Worm (Caenorhabditis elegans): ENCODE data around the gene F22B7.3.

F22B7.3 gene

ce11 chrIII:8685590-8686240, 37.0 kb downstream of the F22B7.3 start (continued):
- peak; percentile 29 for TF ChIP-seq T26A5.8 (tag; optimal IDR thresholded peaks at IDR 0.05)
- peak in 1 of 2 experiments; percentile 3 for TF ChIP-seq let-607 (tag; optimal IDR thresholded peaks at IDR 0.05)
- no peak for TF ChIP-seq ztf-25 (GFP tag; IDR thresholded peaks at IDR 0.05)
- TF ChIP-seq attf-6 (GFP tag; IDR thresholded peaks at IDR 0.05): no peak
- TF ChIP-seq nhr-120 (GFP tag; IDR thresholded peaks at IDR 0.05): 0 out of 2 replicates have a peak, but pooled peaks have one; percentile 16
- no peak for TF ChIP-seq nfya-2 (GFP tag; IDR thresholded peaks at IDR 0.05)
- no peak for TF ChIP-seq D2030.7 (GFP tag; IDR thresholded peaks at IDR 0.05)
- TF ChIP-seq F10E7.11 (tag; optimal IDR thresholded peaks at IDR 0.05): peak; percentile 83
- TF ChIP-seq ztf-18 (tag; optimal IDR thresholded peaks at IDR 0.05): no peak
- TF ChIP-seq hsf-1 (GFP tag; IDR thresholded peaks at IDR 0.05): 0 out of 2 replicates have a peak, but pooled peaks have one; percentile 24
- peak; percentile 26; the same call in 1 of the 2 replicates for TF ChIP-seq hmg-1.2 (GFP tag; IDR thresholded peaks at IDR 0.05)
- TF ChIP-seq Y79H2A.3 (GFP tag; conservative IDR thresholded peaks at IDR 0.05): no peak
- peak; percentile 40 for TF ChIP-seq fkh-3 (tag; optimal IDR thresholded peaks at IDR 0.05)
- TF ChIP-seq Y56A3A.18 (GFP tag; IDR thresholded peaks at IDR 0.05): peak; percentile 79
- no peak for TF ChIP-seq lsl-1 (GFP tag; optimal IDR thresholded peaks at IDR 0.05)
- no peak for TF ChIP-seq efl-1 (GFP tag; optimal IDR thresholded peaks at IDR 0.05)
- peak; percentile 63 for TF ChIP-seq madf-6 (GFP tag; IDR thresholded peaks at IDR 0.05)
- no peak for TF ChIP-seq nhr-90 (tag; optimal IDR thresholded peaks at IDR 0.05)
- peak; percentile 56 for TF ChIP-seq nhr-27 (tag; optimal IDR thresholded peaks at IDR 0.05)
- no peak for TF ChIP-seq bed-2 (GFP tag; IDR thresholded peaks at IDR 0.05)
- no peak for TF ChIP-seq bed-1 (GFP tag; IDR thresholded peaks at IDR 0.05)
- TF ChIP-seq Y67H2A.10 (GFP tag; conservative IDR thresholded peaks at IDR 0.05): no peak
- peak; percentile 9 for TF ChIP-seq ceh-79 (tag; optimal IDR thresholded peaks at IDR 0.05)
- TF ChIP-seq chd-7 (tag; optimal IDR thresholded peaks at IDR 0.05): peak; percentile 66
- TF ChIP-seq B0019.2 (GFP tag; conservative IDR thresholded peaks at IDR 0.05): no peak
- no peak for TF ChIP-seq mxl-1 (tag; optimal IDR thresholded peaks at IDR 0.05)
- no peak for TF ChIP-seq ztf-6 (GFP tag; IDR thresholded peaks at IDR 0.05)
- TF ChIP-seq ZK185.1 (tag; optimal IDR thresholded peaks at IDR 0.05; ENCODE audit: poor library complexity, severe bottlenecking): peak; percentile 28
- TF ChIP-seq attf-3 (GFP tag; conservative IDR thresholded peaks at IDR 0.05): no peak
- TF ChIP-seq ets-4 (GFP tag; optimal IDR thresholded peaks at IDR 0.05): no peak
- no peak for TF ChIP-seq sptf-2 (GFP tag; optimal IDR thresholded peaks at IDR 0.05)
- 0 out of 2 replicates have a peak, but pooled peaks have one; percentile 7 for TF ChIP-seq cebp-2 (GFP tag; IDR thresholded peaks at IDR 0.05)
- TF ChIP-seq egl-44 (GFP tag; IDR thresholded peaks at IDR 0.05): peak; percentile 48; the same call in 1 of the 2 replicates
- TF ChIP-seq pbrm-1 (GFP tag; IDR thresholded peaks at IDR 0.05): peak; percentile 60; the same call in 1 of the 2 replicates
- peak; percentile 77 for TF ChIP-seq B0336.3 (GFP tag; IDR thresholded peaks at IDR 0.05)
- TF ChIP-seq zfh-2 (GFP tag; conservative IDR thresholded peaks at IDR 0.05): no peak
- peak; percentile 18 for TF ChIP-seq F52B5.7 (tag; optimal IDR thresholded peaks at IDR 0.05)
- TF ChIP-seq die-1 (tag; optimal IDR thresholded peaks at IDR 0.05): no peak
- peak; percentile 80 for TF ChIP-seq nfyb-1 (GFP tag; IDR thresholded peaks at IDR 0.05)
- TF ChIP-seq madf-8 (GFP tag; conservative IDR thresholded peaks at IDR 0.05): no peak
- no peak; the same call in 1 of the 2 replicates for TF ChIP-seq F33H1.4 (GFP tag; IDR thresholded peaks at IDR 0.05)
- TF ChIP-seq ztf-22 (GFP tag; optimal IDR thresholded peaks at IDR 0.05): no peak
- TF ChIP-seq F57C9.4 (tag; optimal IDR thresholded peaks at IDR 0.05): peak; percentile 64
- TF ChIP-seq ceh-40 (GFP tag; IDR thresholded peaks at IDR 0.05): peak; percentile 81
- no peak for TF ChIP-seq ztf-28 (GFP tag; IDR thresholded peaks at IDR 0.05)
- peak; percentile 17 for TF ChIP-seq ztf-3 (GFP tag; optimal IDR thresholded peaks at IDR 0.05)
- TF ChIP-seq ekl-4 (GFP tag; IDR thresholded peaks at IDR 0.05): peak; percentile 76; the same call in 1 of the 2 replicates
- peak; percentile 40; the same call in 1 of the 2 replicates for TF ChIP-seq K11D2.4 (GFP tag; IDR thresholded peaks at IDR 0.05)

All from whole organism, young adult.